Fruit fly (Drosophila melanogaster): ENCODE data around the gene CG9593.
A peak's percentile ranks its signal among the peaks of the same experiment; 100 is the strongest.

Gene CG9593

DNA sequence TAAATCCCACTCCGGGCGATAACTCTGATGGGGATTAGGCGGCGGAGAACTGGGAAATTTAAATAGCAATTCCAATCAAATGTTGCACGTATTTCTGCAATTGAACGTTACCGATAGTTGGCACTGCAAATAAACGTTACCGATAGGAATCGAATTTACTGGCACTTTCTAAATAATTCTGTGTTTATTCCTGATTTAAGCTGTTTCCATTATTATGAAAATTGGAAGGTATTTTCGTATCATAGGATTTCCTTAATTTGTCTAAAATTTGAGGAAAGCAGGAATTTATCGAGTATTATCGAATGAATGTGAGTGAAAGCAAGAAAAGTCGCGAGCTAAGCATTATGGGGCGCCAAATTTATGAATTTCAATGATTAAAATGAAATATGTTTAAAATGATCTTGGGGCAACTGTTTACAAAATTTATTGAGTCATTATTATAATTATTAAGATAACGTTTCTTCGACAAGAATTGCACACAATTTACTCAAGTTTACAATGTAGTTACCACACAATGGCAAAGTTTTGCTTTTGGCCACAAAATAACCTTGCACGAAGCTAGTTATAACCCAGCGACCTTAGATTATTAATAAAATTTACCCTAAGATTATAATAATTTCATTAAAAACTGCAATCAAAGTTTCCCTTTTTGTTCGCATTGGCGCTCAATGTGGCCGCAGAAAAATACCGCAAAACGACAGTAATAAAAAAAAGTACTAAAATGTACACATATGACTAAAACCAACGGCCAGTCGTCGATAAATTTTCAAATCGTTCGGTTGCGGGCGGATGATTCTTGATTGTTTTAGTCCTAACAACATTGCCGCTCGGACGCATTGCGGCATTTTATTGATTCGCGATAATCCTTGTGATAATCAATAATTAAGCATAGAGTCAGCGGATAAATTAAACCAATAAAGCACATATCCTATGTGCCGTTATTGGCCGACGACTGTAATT, 1.7 kb downstream of the CG9593 start, which contains the start of gene alpha-Man-IIb (continued):
- TF ChIP-seq topi (GFP tag; optimal IDR thresholded peaks at IDR 0.05) (no peak), pdm3 (GFP tag; optimal IDR thresholded peaks at IDR 0.05) (no peak), Eip93F (GFP tag; optimal IDR thresholded peaks at IDR 0.05) (no peak), CG6854 (GFP tag; optimal IDR thresholded peaks at IDR 0.05) (peak; percentile 52), CG34406 (GFP tag; optimal IDR thresholded peaks at IDR 0.05) (no peak), CG1621 (tag; optimal IDR thresholded peaks at IDR 0.05) (peak; percentile 26), CG10631 (GFP tag; optimal IDR thresholded peaks at IDR 0.05) (no peak), CG10669 (GFP tag; optimal IDR thresholded peaks at IDR 0.05) (no peak), CG3919 (GFP tag; optimal IDR thresholded peaks at IDR 0.05) (peak; percentile 7), CG6276 (GFP tag; optimal IDR thresholded peaks at IDR 0.05) (no peak)

DNA sequence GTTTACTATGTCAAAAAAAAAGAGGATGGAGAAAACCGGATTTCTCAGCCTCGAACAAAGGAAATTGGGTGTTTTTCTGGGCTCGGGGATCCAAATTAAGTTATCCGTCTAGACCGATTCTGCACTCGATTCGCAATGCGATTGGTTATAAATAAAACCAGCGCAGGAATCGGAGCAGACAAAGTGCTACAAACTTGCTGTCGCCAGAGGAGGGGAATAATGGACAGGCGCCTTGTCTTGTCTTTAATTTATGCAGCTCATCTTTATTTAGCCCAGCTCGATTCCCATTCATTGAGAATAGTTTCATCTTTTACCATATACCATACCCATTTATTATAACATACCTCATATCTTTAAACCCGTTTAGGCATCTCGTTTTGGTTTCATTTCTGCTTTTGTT, 2.6 kb downstream of the CG9593 start:
- TF ChIP-seq fd59A (GFP tag; optimal IDR thresholded peaks at IDR 0.05) (no peak), CG15336 (GFP tag; IDR thresholded peaks at IDR 0.05) (no peak), CG10631 (GFP tag; optimal IDR thresholded peaks at IDR 0.05) (no peak), dsx (GFP tag; optimal IDR thresholded peaks at IDR 0.05; ENCODE audit: poor library complexity, severe bottlenecking) (peak; percentile 96), pdm3 (GFP tag; optimal IDR thresholded peaks at IDR 0.05) (no peak), Blimp-1 (GFP tag; optimal IDR thresholded peaks at IDR 0.05) (no peak), Ets21C (GFP tag; optimal IDR thresholded peaks at IDR 0.05) (no peak), CG8119 (GFP tag; IDR thresholded peaks at IDR 0.05) (no peak), Lpt (GFP tag; optimal IDR thresholded peaks at IDR 0.05) (no peak)

DNA sequence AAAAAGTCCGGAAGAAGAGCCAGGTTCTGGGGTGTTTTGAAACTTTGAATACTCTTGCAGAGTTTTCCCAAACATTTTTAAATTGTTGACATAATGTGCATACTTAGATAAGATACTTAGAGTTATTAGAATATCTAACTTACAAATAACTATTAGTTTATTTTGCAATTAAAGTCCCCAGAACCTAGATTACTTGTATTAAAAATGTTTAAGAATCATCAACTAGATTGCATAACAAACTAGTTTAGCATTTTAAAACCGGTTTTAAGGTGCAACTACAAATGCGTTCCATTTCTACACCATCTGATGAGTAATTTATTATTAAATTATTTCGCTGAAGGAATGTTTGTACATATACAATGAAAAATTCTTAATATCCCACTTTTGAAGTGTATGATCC, 4.3 kb downstream of the CG9593 start:
- TF ChIP-seq lz (GFP tag; optimal IDR thresholded peaks at IDR 0.05) (peak; percentile 26), Eip78C (GFP tag) (peak; percentile 86), CG15336 (GFP tag; IDR thresholded peaks at IDR 0.05) (0 out of 2 replicates have a peak, but pooled peaks have one; percentile 26), vri (GFP tag; optimal IDR thresholded peaks at IDR 0.05) (no peak), ss (GFP tag; optimal IDR thresholded peaks at IDR 0.05) (no peak), Gug (GFP tag; IDR thresholded peaks at IDR 0.05) (no peak), Sox14 (GFP tag; optimal IDR thresholded peaks at IDR 0.05) (no peak), Lpt (GFP tag; optimal IDR thresholded peaks at IDR 0.05) (peak; percentile 2), CG8119 (GFP tag; IDR thresholded peaks at IDR 0.05) (peak; percentile 36; the same call in 2 of the 3 replicates), fkh (GFP tag; optimal IDR thresholded peaks at IDR 0.05) (no peak), topi (GFP tag; optimal IDR thresholded peaks at IDR 0.05) (peak; percentile 45), Hr4 (GFP tag; optimal IDR thresholded peaks at IDR 0.05) (peak; percentile 47), svp (GFP tag) (peak; percentile 68), esn (GFP tag; optimal IDR thresholded peaks at IDR 0.05) (peak; percentile 45), CG32006 (GFP tag; optimal IDR thresholded peaks at IDR 0.05) (peak; percentile 75), Hr39 (GFP tag; optimal IDR thresholded peaks at IDR 0.05) (peak; percentile 5), achi (GFP tag; optimal IDR thresholded peaks at IDR 0.05) (peak; percentile 3), salr (GFP tag; optimal IDR thresholded peaks at IDR 0.05) (peak in 1 of 2 experiments; percentile 34), Met (GFP tag; optimal IDR thresholded peaks at IDR 0.05) (peak; percentile 40)

dm6 chr3R:15807306-15807705, 5.2 kb downstream of the CG9593 start:
- TF ChIP-seq CG6276 (GFP tag; optimal IDR thresholded peaks at IDR 0.05) (no peak), CG16779 (tag; optimal IDR thresholded peaks at IDR 0.05) (no peak), CG32006 (GFP tag; optimal IDR thresholded peaks at IDR 0.05) (no peak), OdsH (GFP tag; optimal IDR thresholded peaks at IDR 0.05) (no peak), CG6854 (GFP tag; optimal IDR thresholded peaks at IDR 0.05) (peak; percentile 39), pdm3 (GFP tag; optimal IDR thresholded peaks at IDR 0.05) (peak; percentile 1), CG11762 (GFP tag; optimal IDR thresholded peaks at IDR 0.05; ENCODE audit: insufficient read depth) (no peak), acj6 (GFP tag; optimal IDR thresholded peaks at IDR 0.05) (no peak), dsx (GFP tag; optimal IDR thresholded peaks at IDR 0.05; ENCODE audit: poor library complexity, severe bottlenecking) (peak; percentile 94), dac (GFP tag; optimal IDR thresholded peaks at IDR 0.05) (no peak), CG6792 (GFP tag; optimal IDR thresholded peaks at IDR 0.05) (no peak), CG9139 (GFP tag; optimal IDR thresholded peaks at IDR 0.05) (no peak), achi (GFP tag; optimal IDR thresholded peaks at IDR 0.05) (no peak), esn (GFP tag; optimal IDR thresholded peaks at IDR 0.05) (no peak), Eip93F (GFP tag; optimal IDR thresholded peaks at IDR 0.05) (no peak), CG8632 (GFP tag; optimal IDR thresholded peaks at IDR 0.05) (no peak), Hr39 (GFP tag; optimal IDR thresholded peaks at IDR 0.05) (no peak), CG3032 (tag; optimal IDR thresholded peaks at IDR 0.05) (no peak), eg (GFP tag; IDR thresholded peaks at IDR 0.05) (no peak), net (GFP tag; optimal IDR thresholded peaks at IDR 0.05) (peak; percentile 11)
